Fruit fly (Drosophila melanogaster) whole organism, prepupa: ENCODE data around the gene FER.

Experiments
- Blimp-1 ChIP-seq: fragments of 200-800 bp; sonication (Bioruptor generic); optimal IDR thresholded peaks from 3 replicates; lab custom pipeline; 2017; ENCODE audit warnings: missing biosample characterization, missing genetic modification characterization, mild to moderate bottlenecking, moderate library complexity, missing genetic modification reagents
- CG10631 ChIP-seq: fragments of 200-800 bp; sonication (Bioruptor generic); optimal IDR thresholded peaks from 2 replicates; lab custom pipeline; 2016; ENCODE audit warnings: missing biosample characterization, missing genetic modification characterization
- CG10669 ChIP-seq: fragments of 200-800 bp; sonication (Bioruptor generic); optimal IDR thresholded peaks from 3 replicates; lab custom pipeline; 2018; ENCODE audit warnings: missing biosample characterization, mild to moderate bottlenecking, missing genetic modification characterization, moderate library complexity
- CG11294 ChIP-seq: fragments of 200-800 bp; sonication (Bioruptor generic); IDR thresholded peaks from 2 replicates; pipeline ENCODE4 v1.3.6; 2022; ENCODE audit warnings: missing biosample characterization, missing genetic modification characterization
- CG11902 ChIP-seq: fragments of 200-800 bp; sonication (Bioruptor generic); optimal IDR thresholded peaks from 3 replicates; lab custom pipeline; 2016; ENCODE audit warnings: missing biosample characterization, missing genetic modification characterization
- CG1621 ChIP-seq: fragments of 200-800 bp; sonication (Bioruptor generic); optimal IDR thresholded peaks from 3 replicates; lab custom pipeline; 2018; ENCODE audit warnings: missing biosample characterization, mild to moderate bottlenecking, missing genetic modification characterization
- CG16779 ChIP-seq: fragments of 200-800 bp; sonication (Bioruptor generic); optimal IDR thresholded peaks from 3 replicates; lab custom pipeline; 2017; ENCODE audit warnings: missing biosample characterization, mild to moderate bottlenecking, missing genetic modification characterization
- CG3032 ChIP-seq: fragments of 200-800 bp; optimal IDR thresholded peaks from 2 replicates; lab custom pipeline; 2019; ENCODE audit warnings: missing biosample characterization, mild to moderate bottlenecking, missing genetic modification characterization, moderate library complexity
- CG31627 ChIP-seq: fragments of 200-800 bp; sonication (Bioruptor generic); optimal IDR thresholded peaks from 3 replicates; lab custom pipeline; 2016; ENCODE audit warnings: missing biosample characterization, missing genetic modification characterization
- CG32006 ChIP-seq: fragments of 200-800 bp; sonication (Bioruptor generic); optimal IDR thresholded peaks from 3 replicates; lab custom pipeline; 2017; ENCODE audit warnings: missing biosample characterization, mild to moderate bottlenecking, missing genetic modification characterization
- CG34406 ChIP-seq: fragments of 200-800 bp; sonication (Bioruptor generic); optimal IDR thresholded peaks from 3 replicates; lab custom pipeline; 2016; ENCODE audit warnings: missing biosample characterization, missing genetic modification characterization
- CG3919 ChIP-seq: fragments of 200-800 bp; sonication (Bioruptor generic); optimal IDR thresholded peaks from 3 replicates; lab custom pipeline; 2016; ENCODE audit warnings: missing biosample characterization, missing genetic modification characterization
- CG6163 ChIP-seq: fragments of 200-800 bp; sonication (Bioruptor generic); IDR thresholded peaks from 3 replicates; pipeline ENCODE4 v1.3.6; 2022; ENCODE audit warnings: missing biosample characterization, missing genetic modification characterization
- CG6276 ChIP-seq: fragments of 200-800 bp; sonication (Bioruptor generic); optimal IDR thresholded peaks from 2 replicates; lab custom pipeline; 2017; ENCODE audit warnings: missing biosample characterization, mild to moderate bottlenecking, missing genetic modification characterization
- CG6792 ChIP-seq: fragments of 200-800 bp; sonication (Bioruptor generic); optimal IDR thresholded peaks from 3 replicates; lab custom pipeline; 2016; ENCODE audit warnings: missing biosample characterization, missing genetic modification characterization
- CG6808 ChIP-seq: fragments of 200-800 bp; sonication (Bioruptor generic); optimal IDR thresholded peaks from 3 replicates; lab custom pipeline; 2017; ENCODE audit warnings: missing biosample characterization, missing genetic modification characterization, mild to moderate bottlenecking, moderate library complexity, missing genetic modification reagents
- CG6854 ChIP-seq: fragments of 200-800 bp; sonication (Bioruptor generic); optimal IDR thresholded peaks from 2 replicates; lab custom pipeline; 2017; ENCODE audit warnings: missing biosample characterization, mild to moderate bottlenecking, missing genetic modification characterization
- CG7368 ChIP-seq: fragments of 200-800 bp; sonication (Bioruptor generic); optimal IDR thresholded peaks from 3 replicates; lab custom pipeline; 2016; ENCODE audit warnings: missing biosample characterization, missing genetic modification characterization
- CG8119 ChIP-seq: fragments of 200-800 bp; sonication (Bioruptor generic); IDR thresholded peaks from 3 replicates; pipeline ENCODE4 v1.3.6; 2022; ENCODE audit warnings: missing biosample characterization, missing genetic modification characterization
- CG8319 ChIP-seq: fragments of 200-800 bp; sonication (Bioruptor generic); optimal IDR thresholded peaks from 3 replicates; lab custom pipeline; 2016; ENCODE audit warnings: missing biosample characterization, missing genetic modification characterization
- CG9139 ChIP-seq: fragments of 200-800 bp; sonication (Bioruptor generic); optimal IDR thresholded peaks from 3 replicates; lab custom pipeline; 2017; ENCODE audit warnings: missing biosample characterization, mild to moderate bottlenecking, missing genetic modification characterization
- Eip75B ChIP-seq: fragments of 200-800 bp; sonication (Bioruptor generic); optimal IDR thresholded peaks from 3 replicates; lab custom pipeline; 2016; ENCODE audit warnings: missing biosample characterization, missing genetic modification characterization
- Eip78C ChIP-seq: fragments of 200-800 bp; sonication (Bioruptor generic); peaks from one replicate; lab custom pipeline; 2016; ENCODE audit warnings: missing biosample characterization, missing genetic modification characterization
- Eip93F ChIP-seq: fragments of 200-800 bp; sonication (Bioruptor generic); optimal IDR thresholded peaks from 2 replicates; lab custom pipeline; 2016; ENCODE audit warnings: missing biosample characterization, mild to moderate bottlenecking, missing genetic modification characterization
- Ets96B ChIP-seq: fragments of 200-800 bp; optimal IDR thresholded peaks from 2 replicates; lab custom pipeline; 2019; ENCODE audit warnings: missing biosample characterization, mild to moderate bottlenecking, missing genetic modification characterization, moderate library complexity
- Hr38 ChIP-seq: sonication (Bioruptor generic); optimal IDR thresholded peaks from 2 replicates; lab custom pipeline; 2016; ENCODE audit warnings: missing biosample characterization, missing genetic modification characterization
- Hr39 ChIP-seq: fragments of 200-800 bp; sonication (Bioruptor generic); optimal IDR thresholded peaks from 2 replicates; lab custom pipeline; 2016; ENCODE audit warnings: missing biosample characterization, missing genetic modification characterization
- Hr4 ChIP-seq: fragments of 200-800 bp; sonication (Bioruptor generic); optimal IDR thresholded peaks from 3 replicates; lab custom pipeline; 2016; ENCODE audit warnings: missing biosample characterization, missing genetic modification characterization
- Lpt ChIP-seq: fragments of 200-800 bp; sonication (Bioruptor generic); optimal IDR thresholded peaks from 3 replicates; lab custom pipeline; 2016; ENCODE audit warnings: missing biosample characterization, missing genetic modification characterization
- Met ChIP-seq: fragments of 200-800 bp; sonication (Bioruptor generic); optimal IDR thresholded peaks from 3 replicates; lab custom pipeline; 2016; ENCODE audit warnings: missing biosample characterization, missing genetic modification characterization
- Smox ChIP-seq: fragments of 200-800 bp; sonication (Bioruptor generic); optimal IDR thresholded peaks from 3 replicates; lab custom pipeline; 2016; ENCODE audit warnings: missing biosample characterization, missing genetic modification characterization
- Sox102F ChIP-seq: fragments of 200-800 bp; sonication (Bioruptor generic); optimal IDR thresholded peaks from 2 replicates; lab custom pipeline; 2016; ENCODE audit warnings: missing biosample characterization, mild to moderate bottlenecking, missing genetic modification characterization
- Sox14 ChIP-seq: fragments of 200-800 bp; sonication (Bioruptor generic); optimal IDR thresholded peaks from 3 replicates; lab custom pipeline; 2016; ENCODE audit warnings: missing biosample characterization, missing genetic modification characterization
- Sox15 ChIP-seq: fragments of 200-800 bp; sonication (Bioruptor generic); optimal IDR thresholded peaks from 3 replicates; lab custom pipeline; 2016; ENCODE audit warnings: missing biosample characterization, missing genetic modification characterization
- achi ChIP-seq: fragments of 200-800 bp; sonication (Bioruptor generic); optimal IDR thresholded peaks from 3 replicates; lab custom pipeline; 2016; ENCODE audit warnings: missing biosample characterization, missing genetic modification characterization
- acj6 ChIP-seq: fragments of 200-800 bp; sonication (Bioruptor generic); optimal IDR thresholded peaks from 3 replicates; lab custom pipeline; 2016; ENCODE audit warnings: missing biosample characterization, missing genetic modification characterization
- cyc ChIP-seq: fragments of 200-800 bp; sonication (Bioruptor generic); optimal IDR thresholded peaks from 3 replicates; lab custom pipeline; 2016; ENCODE audit warnings: missing biosample characterization, missing genetic modification characterization
- dsx ChIP-seq: fragments of 200-800 bp; optimal IDR thresholded peaks from 3 replicates; lab custom pipeline; 2019; ENCODE audit warnings: missing biosample characterization, mild to moderate bottlenecking, missing genetic modification characterization, moderate library complexity; ENCODE audit not compliant: poor library complexity, severe bottlenecking
- eg ChIP-seq: fragments of 200-800 bp; sonication (Bioruptor generic); IDR thresholded peaks from 3 replicates; pipeline ENCODE4 v1.3.6; 2022; ENCODE audit warnings: missing biosample characterization, missing genetic modification characterization
- esn ChIP-seq: fragments of 200-800 bp; sonication (Bioruptor generic); optimal IDR thresholded peaks from 2 replicates; lab custom pipeline; 2016; ENCODE audit warnings: missing biosample characterization, mild to moderate bottlenecking, missing genetic modification characterization, moderate library complexity
- fd59A ChIP-seq: fragments of 200-800 bp; sonication (Bioruptor generic); optimal IDR thresholded peaks from 2 replicates; lab custom pipeline; 2017; ENCODE audit warnings: missing biosample characterization, mild to moderate bottlenecking, missing genetic modification characterization, missing genetic modification reagents
- fkh ChIP-seq: fragments of 200-800 bp; sonication (Bioruptor generic); optimal IDR thresholded peaks from 3 replicates; lab custom pipeline; 2017; ENCODE audit warnings: missing biosample characterization, mild to moderate bottlenecking, missing genetic modification characterization, moderate library complexity
- lz ChIP-seq: fragments of 200-800 bp; sonication (Bioruptor generic); optimal IDR thresholded peaks from 3 replicates; lab custom pipeline; 2016; ENCODE audit warnings: missing biosample characterization, missing genetic modification characterization
- net ChIP-seq: fragments of 200-800 bp; sonication (Bioruptor generic); optimal IDR thresholded peaks from 3 replicates; lab custom pipeline; 2016; ENCODE audit warnings: missing biosample characterization, missing genetic modification characterization
- pdm3 ChIP-seq: fragments of 200-800 bp; sonication (Bioruptor generic); optimal IDR thresholded peaks from 3 replicates; lab custom pipeline; 2016; ENCODE audit warnings: missing biosample characterization, missing genetic modification characterization
- salr ChIP-seq, 2 experiments: fragments of 200-800 bp; sonication (Bioruptor generic); optimal IDR thresholded peaks; 3 replicates each; lab custom pipeline; 2016 to 2018; ENCODE audit warnings: missing biosample characterization in 2 of 2, missing genetic modification characterization in 2 of 2, mild to moderate bottlenecking in 1 of 2
- ss ChIP-seq, 2 experiments: fragments of 200-800 bp; sonication (Bioruptor generic); optimal IDR thresholded peaks; 2 replicates in 1 of 2; 3 replicates in 1 of 2; lab custom pipeline; 2017 to 2018; ENCODE audit warnings: mild to moderate bottlenecking in 2 of 2, missing biosample characterization in 2 of 2, missing genetic modification characterization in 2 of 2, moderate library complexity in 1 of 2
- svp ChIP-seq: fragments of 200-800 bp; sonication (Bioruptor generic); peaks from one replicate; lab custom pipeline; 2016; ENCODE audit warnings: missing biosample characterization, missing genetic modification characterization
- topi ChIP-seq: fragments of 200-800 bp; sonication (Bioruptor generic); optimal IDR thresholded peaks from 3 replicates; lab custom pipeline; 2016; ENCODE audit warnings: missing biosample characterization, missing genetic modification characterization
- vri ChIP-seq: fragments of 200-800 bp; sonication (Bioruptor generic); optimal IDR thresholded peaks from 3 replicates; lab custom pipeline; 2016; ENCODE audit warnings: missing biosample characterization, mild to moderate bottlenecking, missing genetic modification characterization

The FER gene

DNA sequence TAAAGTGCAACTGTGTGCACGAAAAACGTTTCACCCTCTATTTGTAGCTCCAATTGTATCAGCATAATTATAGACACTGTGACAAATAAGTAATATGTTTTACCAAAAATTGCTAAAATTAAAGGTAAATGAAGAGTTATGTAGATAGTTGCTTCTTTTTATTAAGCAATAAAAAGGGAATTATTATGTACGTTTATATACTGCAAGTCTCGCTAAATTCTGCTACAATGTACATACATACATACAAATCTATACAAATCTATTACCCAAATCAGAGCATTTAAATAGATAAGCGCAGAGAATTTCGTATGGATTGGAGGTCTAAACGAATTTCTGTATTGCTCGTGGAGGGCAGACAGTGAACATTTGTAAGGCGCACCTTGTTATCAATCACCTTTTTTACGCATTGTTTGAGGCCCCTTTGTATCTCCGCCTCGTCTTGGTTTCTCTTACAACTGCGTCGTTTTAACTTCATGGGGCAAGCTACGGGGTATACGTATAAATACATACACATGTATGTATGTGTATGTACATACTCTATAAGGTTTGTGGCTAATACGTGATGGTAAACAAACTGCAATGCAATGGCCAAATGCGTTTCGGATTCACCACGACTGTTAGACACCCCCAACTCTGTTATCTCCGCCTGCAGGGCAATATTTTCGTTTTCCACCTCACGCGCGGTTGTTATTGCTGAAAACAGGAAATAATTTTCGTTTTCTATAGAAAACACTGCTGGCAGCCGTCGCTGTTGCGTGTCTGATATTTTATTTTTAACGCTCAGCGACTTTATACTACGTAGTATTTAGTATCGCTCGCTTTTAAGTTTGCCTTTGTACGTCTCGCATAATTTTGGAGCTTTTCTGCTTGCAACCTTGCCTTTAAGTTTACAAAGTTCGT is 54.9 kb downstream of the FER start:
- TF ChIP-seq CG10669 (GFP tag; lab: Kevin White, UChicago) (peak; percentile 78), vri (GFP tag; lab: Kevin White, UChicago) (peak; percentile 5), achi (GFP tag; lab: Kevin White, UChicago) (peak; percentile 75), Sox15 (GFP tag; lab: Kevin White, UChicago) (peak; percentile 10), CG3032 (tag; lab: Kevin White, UChicago) (peak; percentile 75), Eip93F (peak; percentile 61), CG1621 (tag; lab: Kevin White, UChicago) (peak; percentile 61), CG8119 (GFP tag; lab: Robert Waterston, UW) (peak; percentile 86; the same call in 2 of the 3 replicates), svp (peak; percentile 92), CG11902 (GFP tag; lab: Kevin White, UChicago) (no peak), Blimp-1 (GFP tag; lab: Kevin White, UChicago) (no peak), Sox102F (peak; percentile 68), CG16779 (peak; percentile 47), CG6808 (peak; percentile 65), CG6854 (GFP tag; lab: Kevin White, UChicago) (no peak), esn (GFP tag; lab: Kevin White, UChicago) (peak; percentile 82), topi (GFP tag; lab: Kevin White, UChicago) (peak; percentile 83), CG6163 (GFP tag; lab: Robert Waterston, UW) (peak; percentile 56; the same call in 2 of the 3 replicates), eg (GFP tag; lab: Robert Waterston, UW) (peak; percentile 87), fd59A (peak; percentile 67), CG34406 (GFP tag; lab: Kevin White, UChicago) (peak; percentile 58), Met (GFP tag; lab: Kevin White, UChicago) (peak; percentile 81), CG6792 (GFP tag; lab: Kevin White, UChicago) (peak; percentile 62), CG32006 (peak; percentile 85), acj6 (GFP tag; lab: Kevin White, UChicago) (peak; percentile 79), Smox (peak; percentile 78), Eip75B (GFP tag; lab: Kevin White, UChicago) (peak; percentile 82), Hr38 (GFP tag; lab: Kevin White, UChicago) (no peak), cyc (GFP tag; lab: Kevin White, UChicago) (peak; percentile 68), Hr39 (peak; percentile 68), CG6276 (GFP tag; lab: Kevin White, UChicago) (peak; percentile 83), Lpt (GFP tag; lab: Kevin White, UChicago) (peak; percentile 75), CG7368 (GFP tag; lab: Kevin White, UChicago) (peak; percentile 37), ss (GFP tag; optimal IDR thresholded peaks at IDR 0.05; lab: Kevin White, UChicago) (peak; percentile 27 to 68), Ets96B (tag; lab: Kevin White, UChicago) (peak; percentile 83), CG10631 (GFP tag; lab: Kevin White, UChicago) (peak; percentile 81), Sox14 (GFP tag; lab: Kevin White, UChicago) (peak; percentile 72), CG11294 (GFP tag; lab: Robert Waterston, UW) (peak; percentile 40), CG8319 (GFP tag; lab: Kevin White, UChicago) (peak; percentile 58), CG3919 (GFP tag; lab: Kevin White, UChicago) (peak; percentile 76), Eip78C (GFP tag; lab: Kevin White, UChicago) (peak; percentile 97), salr (GFP tag; optimal IDR thresholded peaks at IDR 0.05; lab: Kevin White, UChicago) (peak; percentile 29 to 92), lz (peak; percentile 79), net (GFP tag; lab: Kevin White, UChicago) (peak; percentile 80), CG31627 (GFP tag; lab: Kevin White, UChicago) (peak; percentile 66), dsx (GFP tag; lab: Kevin White, UChicago) (peak; percentile 74), CG9139 (peak; percentile 19), pdm3 (peak; percentile 83), fkh (peak; percentile 34), Hr4 (GFP tag; lab: Kevin White, UChicago) (peak; percentile 89)
